Worm (Caenorhabditis elegans) whole organism, early embryonic: ENCODE results near the gene Y113G7A.14.

Source experiments
- F13C5.2 ChIP-seq: sonication (generic microtip); optimal IDR thresholded peaks from 2 replicates; lab custom pipeline; 2017; ENCODE audit warnings: mild to moderate bottlenecking, missing genetic modification characterization, inconsistent platforms, missing compliant biosample characterization
- ama-1 ChIP-seq: fragments of 150-350 bp; optimal IDR thresholded peaks from 2 replicates; lab custom pipeline; 2014
- ceh-13 ChIP-seq: fragments of 200-800 bp; sonication (Bioruptor generic); optimal IDR thresholded peaks from 2 replicates; lab custom pipeline; 2018; ENCODE audit warnings: mild to moderate bottlenecking, missing genetic modification characterization, missing compliant biosample characterization
- hmg-4 ChIP-seq: fragments of 200-800 bp; sonication (Bioruptor generic); optimal IDR thresholded peaks from 2 replicates; lab custom pipeline; 2018; ENCODE audit warnings: mild to moderate bottlenecking, missing genetic modification characterization, missing compliant biosample characterization
- pes-1 ChIP-seq: fragments of 200-800 bp; sonication (Bioruptor generic); IDR thresholded peaks from 2 replicates; pipeline ENCODE4 v1.3.6; 2022; ENCODE audit warnings: missing genetic modification reagents, missing genetic modification characterization, missing compliant biosample characterization
- scrt-1 ChIP-seq: fragments of 200-800 bp; sonication (Bioruptor generic); IDR thresholded peaks from 2 replicates; pipeline ENCODE4 v1.3.6; 2022; ENCODE audit warnings: missing genetic modification characterization, missing compliant biosample characterization
- tbx-11 ChIP-seq: fragments of 200-800 bp; sonication (Bioruptor generic); IDR thresholded peaks from 2 replicates; pipeline ENCODE4 v1.3.6; 2022; ENCODE audit warnings: missing genetic modification characterization, missing compliant biosample characterization
- tbx-37 ChIP-seq: fragments of 200-800 bp; sonication (Bioruptor generic); conservative IDR thresholded peaks from 2 replicates; pipeline ENCODE4 v1.3.6; 2022; ENCODE audit warnings: missing genetic modification reagents, missing genetic modification characterization, missing compliant biosample characterization

DNA sequence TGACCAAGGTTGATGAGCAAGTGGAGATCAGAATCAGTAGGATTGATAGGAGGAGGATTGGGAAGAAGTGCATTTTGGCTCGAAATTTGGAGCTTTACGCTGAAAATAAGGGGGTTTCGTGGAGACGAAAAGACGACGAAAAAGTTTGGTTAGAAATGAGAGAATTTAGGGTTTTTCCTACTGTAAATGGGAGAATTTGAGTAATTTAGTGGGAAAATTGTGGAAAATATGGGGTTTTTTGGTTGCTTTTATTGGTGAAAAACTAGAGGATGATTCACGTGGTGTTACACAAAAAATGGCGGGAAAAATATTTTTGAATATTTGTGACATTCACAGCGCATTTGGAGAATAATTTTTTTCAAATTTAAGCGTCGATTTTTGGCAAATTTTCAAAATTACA is 43.3 kb downstream of the Y113G7A.14 start, which contains the start of gene nlp-69:
- TF ChIP-seq scrt-1 (GFP tag; lab: Robert Waterston, UW) (no peak), ama-1 (lab: Kevin White, UChicago) (no peak), F13C5.2 (tag; lab: Kevin White, UChicago) (no peak), pes-1 (GFP tag; lab: Robert Waterston, UW) (no peak), tbx-37 (GFP tag; lab: Robert Waterston, UW) (no peak), tbx-11 (GFP tag; lab: Robert Waterston, UW) (no peak), ceh-13 (GFP tag; lab: Kevin White, UChicago) (no peak), hmg-4 (GFP tag; lab: Kevin White, UChicago) (no peak)
